Worm (Caenorhabditis elegans) whole organism, L3 larva: Measurements from ENCODE around the gene wdfy-2.

Experiments
- R02D3.7 ChIP-seq: fragments of 150-350 bp; optimal IDR thresholded peaks from 2 replicates; lab custom pipeline; 2014; ENCODE audit warnings: missing biosample characterization, missing genetic modification characterization
- aly-2 ChIP-seq: fragments of 150-350 bp; optimal IDR thresholded peaks from 2 replicates; lab custom pipeline; 2014; ENCODE audit warnings: missing biosample characterization, missing genetic modification characterization
- ceh-16 ChIP-seq: sonication (generic microtip); optimal IDR thresholded peaks from 2 replicates; lab custom pipeline; 2017; ENCODE audit warnings: missing biosample characterization, missing genetic modification characterization
- ceh-82 ChIP-seq: fragments of 150-350 bp; optimal IDR thresholded peaks from 2 replicates; lab custom pipeline; 2014; ENCODE audit warnings: missing biosample characterization, missing genetic modification characterization
- ceh-9 ChIP-seq: sonication (generic microtip); optimal IDR thresholded peaks from 2 replicates; lab custom pipeline; 2018; ENCODE audit warnings: missing biosample characterization, missing genetic modification characterization
- daf-12 ChIP-seq: fragments of 150-350 bp; optimal IDR thresholded peaks from 2 replicates; lab custom pipeline; 2014; ENCODE audit warnings: missing biosample characterization, missing genetic modification reagents, missing genetic modification characterization
- egl-27 ChIP-seq: sonication (generic microtip); optimal IDR thresholded peaks from 4 replicates; lab custom pipeline; 2017; ENCODE audit warnings: missing biosample characterization, missing genetic modification reagents, missing genetic modification characterization
- egl-5 ChIP-seq: fragments of 150-350 bp; optimal IDR thresholded peaks from 2 replicates; lab custom pipeline; 2017; ENCODE audit warnings: missing biosample characterization, missing genetic modification reagents, missing genetic modification characterization, inconsistent platforms
- elt-1 ChIP-seq: fragments of 150-350 bp; optimal IDR thresholded peaks from 2 replicates; lab custom pipeline; 2014; ENCODE audit warnings: missing biosample characterization, missing genetic modification characterization
- elt-2 ChIP-seq: sonication (generic microtip); optimal IDR thresholded peaks from 2 replicates; lab custom pipeline; 2016; ENCODE audit warnings: missing genetic modification reagents, mild to moderate bottlenecking, missing genetic modification characterization, missing compliant biosample characterization
- elt-3 ChIP-seq, 3 experiments: fragments of 150-350 bp in 1 of 3; sonication (generic microtip) in 2 of 3; optimal IDR thresholded peaks; 2 replicates in 2 of 3; 4 replicates in 1 of 3; lab custom pipeline; 2014 to 2017; ENCODE audit warnings: missing biosample characterization in 3 of 3, missing genetic modification characterization in 3 of 3
- eor-1 ChIP-seq, 2 experiments: fragments of 150-350 bp; optimal IDR thresholded peaks; 2 replicates each; lab custom pipeline; 2014 to 2018; ENCODE audit warnings: missing biosample characterization in 2 of 2, missing genetic modification characterization in 2 of 2
- fkh-10 ChIP-seq: sonication (generic microtip); optimal IDR thresholded peaks from 2 replicates; lab custom pipeline; 2017; ENCODE audit warnings: missing biosample characterization, missing genetic modification reagents, missing genetic modification characterization
- fkh-2 ChIP-seq: fragments of 150-350 bp; optimal IDR thresholded peaks from 2 replicates; lab custom pipeline; 2014; ENCODE audit warnings: missing biosample characterization, missing genetic modification reagents, missing genetic modification characterization
- fos-1 ChIP-seq: fragments of 150-350 bp; optimal IDR thresholded peaks from 2 replicates; lab custom pipeline; 2014; ENCODE audit warnings: missing biosample characterization, missing genetic modification characterization
- hmg-11 ChIP-seq: sonication (generic microtip); optimal IDR thresholded peaks from 2 replicates; lab custom pipeline; 2016; ENCODE audit warnings: missing genetic modification characterization, missing compliant biosample characterization
- jun-1 ChIP-seq: fragments of 150-350 bp; optimal IDR thresholded peaks from 2 replicates; lab custom pipeline; 2014; ENCODE audit warnings: missing biosample characterization, missing genetic modification reagents, missing genetic modification characterization
- lin-39 ChIP-seq: fragments of 150-350 bp; optimal IDR thresholded peaks from 2 replicates; lab custom pipeline; 2018; ENCODE audit warnings: missing biosample characterization, missing genetic modification reagents, missing genetic modification characterization
- lsy-12 ChIP-seq: sonication (generic microtip); optimal IDR thresholded peaks from 2 replicates; lab custom pipeline; 2016; ENCODE audit warnings: mild to moderate bottlenecking, missing genetic modification characterization, missing compliant biosample characterization
- mdl-1 ChIP-seq: fragments of 150-350 bp; optimal IDR thresholded peaks from 2 replicates; lab custom pipeline; 2014; ENCODE audit warnings: missing biosample characterization, missing genetic modification characterization
- mml-1 ChIP-seq: fragments of 150-350 bp; sonication (generic microtip); optimal IDR thresholded peaks from 3 replicates; lab custom pipeline; 2014; ENCODE audit warnings: missing biosample characterization, missing genetic modification characterization
- nfya-1 ChIP-seq: sonication (generic microtip); optimal IDR thresholded peaks from 2 replicates; lab custom pipeline; 2017; ENCODE audit warnings: missing genetic modification characterization, mild to moderate bottlenecking, missing compliant biosample characterization, antibody characterized with exemption, moderate library complexity; ENCODE audit not compliant: insufficient read depth
- nhr-12 ChIP-seq: fragments of 150-350 bp; optimal IDR thresholded peaks from 2 replicates; lab custom pipeline; 2014; ENCODE audit warnings: missing biosample characterization, missing genetic modification characterization
- nhr-237 ChIP-seq: fragments of 150-350 bp; optimal IDR thresholded peaks from 2 replicates; lab custom pipeline; 2014; ENCODE audit warnings: missing biosample characterization, missing genetic modification characterization
- nhr-25 ChIP-seq: sonication (generic microtip); optimal IDR thresholded peaks from 2 replicates; lab custom pipeline; 2017; ENCODE audit warnings: missing biosample characterization, missing genetic modification characterization
- nhr-43 ChIP-seq: sonication (generic microtip); optimal IDR thresholded peaks from 2 replicates; lab custom pipeline; 2016; ENCODE audit warnings: mild to moderate bottlenecking, missing genetic modification characterization, missing compliant biosample characterization; ENCODE audit not compliant: poor library complexity, severe bottlenecking
- nhr-67 ChIP-seq: fragments of 150-350 bp; optimal IDR thresholded peaks from 2 replicates; lab custom pipeline; 2014; ENCODE audit warnings: missing biosample characterization, missing genetic modification characterization
- pha-4 ChIP-seq: fragments of 150-350 bp; optimal IDR thresholded peaks from 2 replicates; lab custom pipeline; 2014; ENCODE audit warnings: missing biosample characterization, missing genetic modification reagents, missing genetic modification characterization
- pqm-1 ChIP-seq: fragments of 150-350 bp; optimal IDR thresholded peaks from 2 replicates; lab custom pipeline; 2017; ENCODE audit warnings: missing biosample characterization, missing genetic modification characterization, inconsistent platforms
- sea-2 ChIP-seq: fragments of 150-350 bp; sonication (generic microtip); optimal IDR thresholded peaks from 4 replicates; lab custom pipeline; 2014; ENCODE audit warnings: missing biosample characterization, missing genetic modification reagents, missing genetic modification characterization
- skn-1 ChIP-seq: fragments of 150-350 bp; optimal IDR thresholded peaks from 2 replicates; lab custom pipeline; 2014; ENCODE audit warnings: missing biosample characterization, missing genetic modification characterization
- snpc-4 ChIP-seq: fragments of 150-350 bp; optimal IDR thresholded peaks from 2 replicates; lab custom pipeline; 2014; ENCODE audit warnings: missing biosample characterization, missing genetic modification characterization
- tbx-2 ChIP-seq: sonication (generic microtip); optimal IDR thresholded peaks from 2 replicates; lab custom pipeline; 2016; ENCODE audit warnings: mild to moderate bottlenecking, missing genetic modification characterization, missing compliant biosample characterization
- unc-39 ChIP-seq: sonication (generic microtip); optimal IDR thresholded peaks from 4 replicates; lab custom pipeline; 2017; ENCODE audit warnings: missing biosample characterization, missing genetic modification characterization
- unc-62 ChIP-seq: fragments of 150-350 bp; sonication (generic microtip); optimal IDR thresholded peaks from 4 replicates; lab custom pipeline; 2014; ENCODE audit warnings: missing biosample characterization, missing genetic modification reagents, missing genetic modification characterization
- ztf-11 ChIP-seq: fragments of 150-350 bp; optimal IDR thresholded peaks from 2 replicates; lab custom pipeline; 2014; ENCODE audit warnings: missing biosample characterization, missing genetic modification characterization

The wdfy-2 gene

ce11 chrII:9305575-9305974 is 14.1 kb upstream of the wdfy-2 start:
- no peak for TF ChIP-seq ceh-9 (tag; lab: Kevin White, UChicago)
- TF ChIP-seq fkh-10 (GFP tag; lab: Kevin White, UChicago): peak; percentile 11
- peak; percentile 48 for TF ChIP-seq lin-39 (tag; lab: Kevin White, UChicago)
- TF ChIP-seq pha-4 (tag; lab: Kevin White, UChicago): no peak
- TF ChIP-seq mdl-1 (tag; lab: Kevin White, UChicago): no peak
- no peak for TF ChIP-seq daf-12 (tag; lab: Kevin White, UChicago)
- TF ChIP-seq unc-39: no peak
- TF ChIP-seq fkh-2: no peak

ce11 chrII:9306835-9307234 is 12.8 kb upstream of the wdfy-2 start:
- no peak for TF ChIP-seq aly-2 (tag; lab: Kevin White, UChicago)
- TF ChIP-seq ceh-82 (tag; lab: Kevin White, UChicago): no peak
- peak; percentile 67 for TF ChIP-seq unc-62 (GFP tag; lab: Kevin White, UChicago)
- peak; percentile 94 for TF ChIP-seq lin-39 (tag; lab: Kevin White, UChicago)
- TF ChIP-seq nfya-1 (tag; lab: Kevin White, UChicago): peak; percentile 79

- TF ChIP-seq nfya-1 (tag; lab: Kevin White, UChicago) (peak; percentile 2), egl-5 (peak; percentile 34), ztf-11 (no peak)
Observed at ce11 chrII:9308614-9309046, 11.0 kb upstream of the wdfy-2 start.

- TF ChIP-seq mml-1 (tag; lab: Kevin White, UChicago) (no peak), snpc-4 (tag; lab: Kevin White, UChicago) (no peak), fos-1 (no peak), pqm-1 (tag; lab: Kevin White, UChicago) (no peak), elt-2 (tag; lab: Kevin White, UChicago) (no peak), unc-39 (no peak), eor-1 (tag; optimal IDR thresholded peaks at IDR 0.05; lab: Kevin White, UChicago) (no peak), daf-12 (tag; lab: Kevin White, UChicago) (no peak), elt-1 (tag; lab: Kevin White, UChicago) (no peak), tbx-2 (tag; lab: Kevin White, UChicago) (no peak), pha-4 (tag; lab: Kevin White, UChicago) (no peak), nfya-1 (tag; lab: Kevin White, UChicago) (no peak), skn-1 (tag; lab: Kevin White, UChicago) (no peak), hmg-11 (tag; lab: Kevin White, UChicago) (no peak)
Observed at ce11 chrII:9310204-9310603, 9.5 kb upstream of the wdfy-2 start, which contains the start of gene cam-1. Gene cam-1 (minus strand): TSS chrII:9310304.

- TF ChIP-seq fkh-10 (GFP tag; lab: Kevin White, UChicago): no peak
- no peak for TF ChIP-seq nhr-237 (tag; lab: Kevin White, UChicago)
- no peak for TF ChIP-seq pqm-1 (tag; lab: Kevin White, UChicago)
- no peak for TF ChIP-seq egl-27 (tag; lab: Kevin White, UChicago)
- no peak for TF ChIP-seq aly-2 (tag; lab: Kevin White, UChicago)
Observed at ce11 chrII:9310794-9311193, 8.9 kb upstream of the wdfy-2 start.

ce11 chrII:9311702-9312101 is 8.0 kb upstream of the wdfy-2 start:
- TF ChIP-seq elt-3 (tag; optimal IDR thresholded peaks at IDR 0.05; lab: Kevin White, UChicago): no peak
- TF ChIP-seq ceh-16: no peak
- TF ChIP-seq sea-2 (GFP tag; lab: Kevin White, UChicago): peak; percentile 2
- TF ChIP-seq nfya-1 (tag; lab: Kevin White, UChicago): peak; percentile 9
- peak; percentile 96 for TF ChIP-seq fkh-10 (GFP tag; lab: Kevin White, UChicago)

- TF ChIP-seq elt-1 (tag; lab: Kevin White, UChicago): no peak
- no peak for TF ChIP-seq lin-39 (tag; lab: Kevin White, UChicago)
- no peak for TF ChIP-seq nhr-43 (tag; lab: Kevin White, UChicago)
- TF ChIP-seq nhr-25 (tag; lab: Kevin White, UChicago): no peak
- TF ChIP-seq lsy-12 (tag; lab: Kevin White, UChicago): no peak
- no peak for TF ChIP-seq elt-2 (tag; lab: Kevin White, UChicago)
- no peak for TF ChIP-seq ceh-16
- TF ChIP-seq mml-1 (tag; lab: Kevin White, UChicago): no peak
- TF ChIP-seq jun-1: no peak
- TF ChIP-seq eor-1 (tag; optimal IDR thresholded peaks at IDR 0.05; lab: Kevin White, UChicago): no peak
- TF ChIP-seq ztf-11: no peak
- TF ChIP-seq nhr-12 (tag; lab: Kevin White, UChicago): no peak
- TF ChIP-seq skn-1 (tag; lab: Kevin White, UChicago): no peak
- TF ChIP-seq nhr-67: no peak
- no peak for TF ChIP-seq R02D3.7
Observed at ce11 chrII:9313335-9313734, 6.3 kb upstream of the wdfy-2 start.
